Worm (Caenorhabditis elegans): ENCODE results near the gene W06G6.2.
A peak's percentile ranks its signal among the peaks of the same experiment; 100 is the strongest.

W06G6.2 gene

ce11 chrV:16620874-16621273, 8.2 kb upstream of the W06G6.2 start, which contains the start of gene Y70C5A.3:
Gene Y70C5A.3, minus strand, starts transcription at chrV:16620923.
- TF ChIP-seq pes-1 (GFP tag; IDR thresholded peaks at IDR 0.05) (no peak), hmbx-1 (tag; optimal IDR thresholded peaks at IDR 0.05) (no peak), B0310.2 (tag; optimal IDR thresholded peaks at IDR 0.05) (no peak), sea-1 (GFP tag; conservative IDR thresholded peaks at IDR 0.05) (no peak), ets-7 (tag; optimal IDR thresholded peaks at IDR 0.05) (no peak), tbx-11 (GFP tag; IDR thresholded peaks at IDR 0.05) (no peak)

ce11 chrV:16621894-16622293, 7.2 kb upstream of the W06G6.2 start:
- peak; percentile 75 for TF ChIP-seq tbx-11 (GFP tag; IDR thresholded peaks at IDR 0.05)
- TF ChIP-seq ama-1 (optimal IDR thresholded peaks at IDR 0.05) = no peak
- TF ChIP-seq hmbx-1 (tag; optimal IDR thresholded peaks at IDR 0.05) = no peak
- peak; percentile 84 for TF ChIP-seq pes-1 (GFP tag; IDR thresholded peaks at IDR 0.05)
- TF ChIP-seq tra-4 (tag; optimal IDR thresholded peaks at IDR 0.05) = no peak
- 0 out of 2 replicates have a peak, but pooled peaks have one; percentile 58 for TF ChIP-seq scrt-1 (GFP tag; IDR thresholded peaks at IDR 0.05)
- TF ChIP-seq tbx-37 (GFP tag; conservative IDR thresholded peaks at IDR 0.05) = peak; percentile 56
- peak; percentile 20 for TF ChIP-seq aly-1 (tag; optimal IDR thresholded peaks at IDR 0.05)
- peak; percentile 35 for TF ChIP-seq F13C5.2 (tag; optimal IDR thresholded peaks at IDR 0.05)
- peak; percentile 65; the same call in 1 of the 2 replicates for TF ChIP-seq sea-1 (GFP tag; conservative IDR thresholded peaks at IDR 0.05)
- no peak for TF ChIP-seq hnd-1 (tag; optimal IDR thresholded peaks at IDR 0.05)
- peak; percentile 8 for TF ChIP-seq B0310.2 (tag; optimal IDR thresholded peaks at IDR 0.05)
- TF ChIP-seq ceh-36 (tag; optimal IDR thresholded peaks at IDR 0.05) = peak; percentile 75
- peak; percentile 79 for TF ChIP-seq flt-1 (GFP tag; IDR thresholded peaks at IDR 0.05)
- TF ChIP-seq hmg-4 (GFP tag; optimal IDR thresholded peaks at IDR 0.05) = no peak
- peak; percentile 51 for TF ChIP-seq ceh-13 (GFP tag; optimal IDR thresholded peaks at IDR 0.05)
- TF ChIP-seq ets-7 (tag; optimal IDR thresholded peaks at IDR 0.05) = no peak

- TF ChIP-seq hmbx-1 (tag; optimal IDR thresholded peaks at IDR 0.05) = no peak
- TF ChIP-seq hnd-1 (tag; optimal IDR thresholded peaks at IDR 0.05) = no peak
- no peak for TF ChIP-seq flt-1 (GFP tag; IDR thresholded peaks at IDR 0.05)
- no peak for TF ChIP-seq B0310.2 (tag; optimal IDR thresholded peaks at IDR 0.05)
- TF ChIP-seq sea-1 (GFP tag; conservative IDR thresholded peaks at IDR 0.05) = no peak
- no peak for TF ChIP-seq pes-1 (GFP tag; IDR thresholded peaks at IDR 0.05)
- no peak for TF ChIP-seq ceh-36 (tag; optimal IDR thresholded peaks at IDR 0.05)
- no peak for TF ChIP-seq ets-7 (tag; optimal IDR thresholded peaks at IDR 0.05)
- no peak for TF ChIP-seq tbx-11 (GFP tag; IDR thresholded peaks at IDR 0.05)
- no peak for TF ChIP-seq ceh-13 (GFP tag; optimal IDR thresholded peaks at IDR 0.05)
- no peak for TF ChIP-seq aly-1 (tag; optimal IDR thresholded peaks at IDR 0.05)
- no peak for TF ChIP-seq F13C5.2 (tag; optimal IDR thresholded peaks at IDR 0.05)
- TF ChIP-seq scrt-1 (GFP tag; IDR thresholded peaks at IDR 0.05) = no peak
- TF ChIP-seq ama-1 (optimal IDR thresholded peaks at IDR 0.05) = no peak
These were observed 6.3 kb upstream of the W06G6.2 start, which contains the start of gene Y70C5A.2 for ce11 chrV:16622754-16623261. Gene Y70C5A.2, minus strand, starts transcription at chrV:16623211.

- TF ChIP-seq hnd-1 (tag; optimal IDR thresholded peaks at IDR 0.05) (no peak), sea-1 (GFP tag; conservative IDR thresholded peaks at IDR 0.05) (no peak), ceh-36 (tag; optimal IDR thresholded peaks at IDR 0.05) (no peak), scrt-1 (GFP tag; IDR thresholded peaks at IDR 0.05) (no peak), F13C5.2 (tag; optimal IDR thresholded peaks at IDR 0.05) (no peak), flt-1 (GFP tag; IDR thresholded peaks at IDR 0.05) (no peak), ets-7 (tag; optimal IDR thresholded peaks at IDR 0.05) (no peak)
These were observed 1.1 kb upstream of the W06G6.2 start, which contains the start of gene oac-53 for ce11 chrV:16627962-16628361. Gene oac-53, minus strand, starts transcription at chrV:16627970.

- TF ChIP-seq scrt-1 (GFP tag; IDR thresholded peaks at IDR 0.05) (no peak), tbx-37 (GFP tag; conservative IDR thresholded peaks at IDR 0.05) (no peak), flt-1 (GFP tag; IDR thresholded peaks at IDR 0.05) (no peak), pes-1 (GFP tag; IDR thresholded peaks at IDR 0.05) (no peak), hmbx-1 (tag; optimal IDR thresholded peaks at IDR 0.05) (no peak), ceh-36 (tag; optimal IDR thresholded peaks at IDR 0.05) (no peak), aly-1 (tag; optimal IDR thresholded peaks at IDR 0.05) (no peak), hmg-4 (GFP tag; optimal IDR thresholded peaks at IDR 0.05) (no peak), sea-1 (GFP tag; conservative IDR thresholded peaks at IDR 0.05) (no peak), tra-4 (tag; optimal IDR thresholded peaks at IDR 0.05) (no peak), F13C5.2 (tag; optimal IDR thresholded peaks at IDR 0.05) (no peak), ceh-13 (GFP tag; optimal IDR thresholded peaks at IDR 0.05) (no peak), B0310.2 (tag; optimal IDR thresholded peaks at IDR 0.05) (no peak), hnd-1 (tag; optimal IDR thresholded peaks at IDR 0.05) (no peak), ama-1 (optimal IDR thresholded peaks at IDR 0.05) (no peak), tbx-11 (GFP tag; IDR thresholded peaks at IDR 0.05) (no peak)
These were observed 509 bp downstream of the W06G6.2 start, which contains the start of gene srd-21 for ce11 chrV:16629600-16629999. Gene srd-21, plus strand, starts transcription at chrV:16629900.

ce11 chrV:16635911-16636310, 6.8 kb downstream of the W06G6.2 start, which contains the start of gene mltn-11:
Gene mltn-11, plus strand, starts transcription at chrV:16636186.
- TF ChIP-seq flt-1 (GFP tag; IDR thresholded peaks at IDR 0.05) = no peak
- no peak for TF ChIP-seq ceh-13 (GFP tag; optimal IDR thresholded peaks at IDR 0.05)
- no peak for TF ChIP-seq B0310.2 (tag; optimal IDR thresholded peaks at IDR 0.05)
- no peak for TF ChIP-seq hmg-4 (GFP tag; optimal IDR thresholded peaks at IDR 0.05)
- no peak for TF ChIP-seq ama-1 (optimal IDR thresholded peaks at IDR 0.05)
- no peak for TF ChIP-seq aly-1 (tag; optimal IDR thresholded peaks at IDR 0.05)
- TF ChIP-seq F13C5.2 (tag; optimal IDR thresholded peaks at IDR 0.05) = no peak
- no peak for TF ChIP-seq scrt-1 (GFP tag; IDR thresholded peaks at IDR 0.05)
- no peak for TF ChIP-seq tbx-11 (GFP tag; IDR thresholded peaks at IDR 0.05)
- no peak for TF ChIP-seq hmbx-1 (tag; optimal IDR thresholded peaks at IDR 0.05)
- no peak for TF ChIP-seq tra-4 (tag; optimal IDR thresholded peaks at IDR 0.05)
- no peak for TF ChIP-seq tbx-37 (GFP tag; conservative IDR thresholded peaks at IDR 0.05)
- no peak for TF ChIP-seq hnd-1 (tag; optimal IDR thresholded peaks at IDR 0.05)
- no peak for TF ChIP-seq sea-1 (GFP tag; conservative IDR thresholded peaks at IDR 0.05)
- TF ChIP-seq ets-7 (tag; optimal IDR thresholded peaks at IDR 0.05) = no peak
- no peak for TF ChIP-seq ceh-36 (tag; optimal IDR thresholded peaks at IDR 0.05)
- TF ChIP-seq pes-1 (GFP tag; IDR thresholded peaks at IDR 0.05) = no peak

- TF ChIP-seq ama-1 (optimal IDR thresholded peaks at IDR 0.05) (no peak), tra-4 (tag; optimal IDR thresholded peaks at IDR 0.05) (no peak), flt-1 (GFP tag; IDR thresholded peaks at IDR 0.05) (no peak), ceh-36 (tag; optimal IDR thresholded peaks at IDR 0.05) (no peak), hmbx-1 (tag; optimal IDR thresholded peaks at IDR 0.05) (no peak), F13C5.2 (tag; optimal IDR thresholded peaks at IDR 0.05) (no peak), aly-1 (tag; optimal IDR thresholded peaks at IDR 0.05) (no peak), pes-1 (GFP tag; IDR thresholded peaks at IDR 0.05) (no peak), scrt-1 (GFP tag; IDR thresholded peaks at IDR 0.05) (no peak), hnd-1 (tag; optimal IDR thresholded peaks at IDR 0.05) (no peak)
These were observed 9.1 kb downstream of the W06G6.2 start, which contains the start of gene srw-76 for ce11 chrV:16638204-16638603. Gene srw-76, minus strand, starts transcription at chrV:16638304.

Measured in whole organism, early embryonic.